Worm (Caenorhabditis elegans) whole organism, young adult: ENCODE measurements around the gene K10H10.9.

ENCODE experiments used
- B0035.1 ChIP-seq: sonication (generic microtip); optimal IDR thresholded peaks from 2 replicates; lab custom pipeline; 2016; ENCODE audit warnings: missing genetic modification characterization, mild to moderate bottlenecking, missing compliant biosample characterization, missing genotype, missing genetic modification reagents
- C06A6.2 ChIP-seq: fragments of 200-800 bp; sonication (Bioruptor generic); conservative IDR thresholded peaks from 2 replicates; pipeline ENCODE4 v1.3.6; 2022; ENCODE audit warnings: missing genetic modification characterization, missing compliant biosample characterization
- C17E4.6 ChIP-seq: fragments of 200-800 bp; sonication (Bioruptor generic); IDR thresholded peaks from 2 replicates; pipeline ENCODE4 v1.3.6; 2022; ENCODE audit warnings: missing genetic modification reagents, missing genetic modification characterization, missing compliant biosample characterization
- F23B12.7 ChIP-seq: sonication (generic microtip); optimal IDR thresholded peaks from 2 replicates; lab custom pipeline; 2017; ENCODE audit warnings: missing genetic modification characterization, mild to moderate bottlenecking, missing compliant biosample characterization, antibody characterized with exemption, moderate library complexity; ENCODE audit not compliant: insufficient read depth
- F39B2.1 ChIP-seq: fragments of 200-800 bp; sonication (Bioruptor generic); IDR thresholded peaks from 2 replicates; pipeline ENCODE4 v1.3.6; 2022; ENCODE audit warnings: missing genetic modification reagents, missing genetic modification characterization, missing compliant biosample characterization
- F55B11.4 ChIP-seq: sonication (generic microtip); optimal IDR thresholded peaks from 2 replicates; lab custom pipeline; 2016; ENCODE audit warnings: missing compliant biosample characterization, missing genetic modification characterization, borderline replicate concordance; ENCODE audit not compliant: insufficient read depth
- K11D2.4 ChIP-seq: fragments of 200-800 bp; sonication (Bioruptor generic); IDR thresholded peaks from 2 replicates; pipeline ENCODE4 v1.3.6; 2022; ENCODE audit warnings: missing genetic modification reagents, missing genetic modification characterization, missing compliant biosample characterization
- K12H6.12 ChIP-seq: fragments of 200-800 bp; sonication (Bioruptor generic); optimal IDR thresholded peaks from 2 replicates; lab custom pipeline; 2018; ENCODE audit warnings: mild to moderate bottlenecking, missing genetic modification characterization, missing compliant biosample characterization
- T26A5.8 ChIP-seq: sonication (generic microtip); optimal IDR thresholded peaks from 2 replicates; lab custom pipeline; 2016; ENCODE audit warnings: missing genetic modification characterization, missing compliant biosample characterization
- Y79H2A.3 ChIP-seq: fragments of 200-800 bp; sonication (Bioruptor generic); conservative IDR thresholded peaks from 2 replicates; pipeline ENCODE4 v1.3.6; 2022; ENCODE audit warnings: missing genetic modification reagents, missing genetic modification characterization, missing compliant biosample characterization
- atf-7 ChIP-seq: sonication (generic microtip); optimal IDR thresholded peaks from 2 replicates; lab custom pipeline; 2017; ENCODE audit warnings: mild to moderate bottlenecking, missing genetic modification characterization, missing compliant biosample characterization
- athp-1 ChIP-seq: sonication (generic microtip); optimal IDR thresholded peaks from 2 replicates; lab custom pipeline; 2017; ENCODE audit warnings: mild to moderate bottlenecking, missing genetic modification characterization, missing compliant biosample characterization
- attf-6 ChIP-seq: fragments of 200-800 bp; sonication (Bioruptor generic); IDR thresholded peaks from 2 replicates; pipeline ENCODE4 v1.3.6; 2022; ENCODE audit warnings: missing genetic modification reagents, missing genetic modification characterization, missing compliant biosample characterization
- bed-2 ChIP-seq: fragments of 200-800 bp; sonication (Bioruptor generic); IDR thresholded peaks from 2 replicates; pipeline ENCODE4 v1.3.6; 2022; ENCODE audit warnings: missing genetic modification reagents, missing genetic modification characterization, missing compliant biosample characterization
- cebp-1 ChIP-seq, 2 experiments: fragments of 200-800 bp in 1 of 2; sonication (Bioruptor generic) in 1 of 2; sonication (generic microtip) in 1 of 2; IDR thresholded peaks in 1 of 2; optimal IDR thresholded peaks in 1 of 2; 2 replicates each; pipeline versions ENCODE4 v1.3.6 to Lab custom; 2017 to 2022; ENCODE audit warnings: missing compliant biosample characterization in 2 of 2, missing genetic modification characterization in 2 of 2, mild to moderate bottlenecking in 1 of 2, missing genetic modification reagents in 1 of 2, moderate library complexity in 1 of 2
- ceh-40 ChIP-seq: fragments of 200-800 bp; sonication (Bioruptor generic); IDR thresholded peaks from 2 replicates; pipeline ENCODE4 v1.3.6; 2022; ENCODE audit warnings: missing genetic modification characterization, missing compliant biosample characterization
- ceh-58 ChIP-seq: fragments of 200-800 bp; sonication (Bioruptor generic); IDR thresholded peaks from 2 replicates; pipeline ENCODE4 v1.3.6; 2022; ENCODE audit warnings: missing genetic modification characterization, missing compliant biosample characterization
- ceh-91 ChIP-seq: fragments of 200-800 bp; sonication (Bioruptor generic); IDR thresholded peaks from 2 replicates; pipeline ENCODE4 v1.3.6; 2022; ENCODE audit warnings: missing genetic modification reagents, missing genetic modification characterization, missing compliant biosample characterization
- die-1 ChIP-seq: sonication (generic microtip); optimal IDR thresholded peaks from 2 replicates; lab custom pipeline; 2016; ENCODE audit warnings: missing genotype, mild to moderate bottlenecking, missing genetic modification characterization, missing compliant biosample characterization
- egl-18 ChIP-seq: fragments of 200-800 bp; sonication (Bioruptor generic); IDR thresholded peaks from 2 replicates; pipeline ENCODE4 v1.3.6; 2022; ENCODE audit warnings: missing genetic modification reagents, missing genetic modification characterization, missing compliant biosample characterization
- egrh-3 ChIP-seq: fragments of 200-800 bp; sonication (Bioruptor generic); IDR thresholded peaks from 2 replicates; pipeline ENCODE4 v1.3.6; 2022; ENCODE audit warnings: missing genetic modification reagents, missing genetic modification characterization, missing compliant biosample characterization
- ekl-4 ChIP-seq: fragments of 200-800 bp; sonication (Bioruptor generic); IDR thresholded peaks from 2 replicates; pipeline ENCODE4 v1.3.6; 2022; ENCODE audit warnings: missing genetic modification reagents, missing genetic modification characterization, missing compliant biosample characterization
- ets-4 ChIP-seq: fragments of 200-800 bp; sonication (Bioruptor generic); optimal IDR thresholded peaks from 2 replicates; lab custom pipeline; 2018; ENCODE audit warnings: mild to moderate bottlenecking, missing genetic modification characterization, missing compliant biosample characterization
- fkh-3 ChIP-seq: sonication (generic microtip); optimal IDR thresholded peaks from 2 replicates; lab custom pipeline; 2016; ENCODE audit warnings: mild to moderate bottlenecking, missing genetic modification characterization, missing compliant biosample characterization
- gei-17 ChIP-seq: fragments of 200-800 bp; sonication (Bioruptor generic); optimal IDR thresholded peaks from 2 replicates; lab custom pipeline; 2018; ENCODE audit warnings: mild to moderate bottlenecking, missing genetic modification characterization, missing compliant biosample characterization
- him-1 ChIP-seq: sonication (generic microtip); optimal IDR thresholded peaks from 2 replicates; lab custom pipeline; 2016; ENCODE audit warnings: missing genotype, missing genetic modification reagents, missing genetic modification characterization, missing compliant biosample characterization
- hrde-1 ChIP-seq: sonication (generic microtip); optimal IDR thresholded peaks from 2 replicates; lab custom pipeline; 2016; ENCODE audit warnings: missing genetic modification characterization, mild to moderate bottlenecking, missing compliant biosample characterization, moderate library complexity, missing genotype, missing genetic modification reagents, borderline replicate concordance
- let-526 ChIP-seq: fragments of 200-800 bp; sonication (Bioruptor generic); IDR thresholded peaks from 2 replicates; pipeline ENCODE4 v1.3.6; 2022; ENCODE audit warnings: missing genetic modification reagents, missing genetic modification characterization, missing compliant biosample characterization
- let-607 ChIP-seq, 2 experiments: fragments of 200-800 bp in 1 of 2; sonication (Bioruptor generic) in 1 of 2; sonication (generic microtip) in 1 of 2; optimal IDR thresholded peaks; 2 replicates each; lab custom pipeline; 2016 to 2018; ENCODE audit warnings: mild to moderate bottlenecking in 2 of 2, missing compliant biosample characterization in 2 of 2, missing genetic modification characterization in 2 of 2, moderate library complexity in 2 of 2, missing genotype in 1 of 2
- lin-35 ChIP-seq, 3 experiments: fragments of 150-350 bp in 2 of 3; sonication (generic microtip) in 1 of 3; optimal IDR thresholded peaks; 2 replicates each; lab custom pipeline; 2014 to 2018; ENCODE audit warnings: missing biosample characterization in 3 of 3, missing genetic modification characterization in 3 of 3, missing genetic modification reagents in 3 of 3
- lir-1 ChIP-seq: fragments of 200-800 bp; sonication (Bioruptor generic); conservative IDR thresholded peaks from 2 replicates; pipeline ENCODE4 v1.3.6; 2022; ENCODE audit warnings: missing genetic modification reagents, missing genetic modification characterization, missing compliant biosample characterization
- madf-6 ChIP-seq: fragments of 200-800 bp; sonication (Bioruptor generic); IDR thresholded peaks from 2 replicates; pipeline ENCODE4 v1.3.6; 2022; ENCODE audit warnings: missing genetic modification reagents, missing genetic modification characterization, missing compliant biosample characterization
- madf-8 ChIP-seq: fragments of 200-800 bp; sonication (Bioruptor generic); conservative IDR thresholded peaks from 2 replicates; pipeline ENCODE4 v1.3.6; 2022; ENCODE audit warnings: missing genetic modification reagents, missing genetic modification characterization, missing compliant biosample characterization
- mcd-1 ChIP-seq: fragments of 200-800 bp; sonication (Bioruptor generic); IDR thresholded peaks from 2 replicates; pipeline ENCODE4 v1.3.6; 2022; ENCODE audit warnings: missing genetic modification reagents, missing genetic modification characterization, missing compliant biosample characterization
- mxl-1 ChIP-seq: sonication (generic microtip); optimal IDR thresholded peaks from 2 replicates; lab custom pipeline; 2016; ENCODE audit warnings: missing genetic modification characterization, missing compliant biosample characterization
- nfya-1 ChIP-seq: sonication (generic microtip); optimal IDR thresholded peaks from 2 replicates; lab custom pipeline; 2017; ENCODE audit warnings: antibody characterized with exemption, missing compliant biosample characterization, missing genetic modification characterization, borderline replicate concordance; ENCODE audit not compliant: insufficient read depth
- nfya-2 ChIP-seq: fragments of 200-800 bp; sonication (Bioruptor generic); IDR thresholded peaks from 2 replicates; pipeline ENCODE4 v1.3.6; 2022; ENCODE audit warnings: missing genetic modification reagents, missing genetic modification characterization, missing compliant biosample characterization
- nhr-27 ChIP-seq: fragments of 200-800 bp; sonication (Bioruptor generic); optimal IDR thresholded peaks from 2 replicates; lab custom pipeline; 2018; ENCODE audit warnings: mild to moderate bottlenecking, missing genetic modification characterization, moderate library complexity, missing compliant biosample characterization
- nhr-90 ChIP-seq: sonication (generic microtip); optimal IDR thresholded peaks from 2 replicates; lab custom pipeline; 2016; ENCODE audit warnings: missing genotype, mild to moderate bottlenecking, missing genetic modification characterization, missing compliant biosample characterization
- pbrm-1 ChIP-seq: fragments of 200-800 bp; sonication (Bioruptor generic); IDR thresholded peaks from 2 replicates; pipeline ENCODE4 v1.3.6; 2022; ENCODE audit warnings: missing genetic modification reagents, missing genetic modification characterization, missing compliant biosample characterization
- pha-4 ChIP-seq: fragments of 150-350 bp; sonication (generic microtip); optimal IDR thresholded peaks from 2 replicates; lab custom pipeline; 2014; ENCODE audit warnings: missing biosample characterization, missing genetic modification reagents, missing genetic modification characterization
- sdz-38 ChIP-seq: sonication (generic microtip); optimal IDR thresholded peaks from 2 replicates; lab custom pipeline; 2016; ENCODE audit warnings: missing genotype, missing genetic modification characterization, missing compliant biosample characterization
- snpc-1.1 ChIP-seq: sonication (generic microtip); optimal IDR thresholded peaks from 2 replicates; lab custom pipeline; 2017; ENCODE audit warnings: missing genetic modification characterization, mild to moderate bottlenecking, missing compliant biosample characterization, antibody characterized with exemption, moderate library complexity, missing genotype, missing genetic modification reagents; ENCODE audit not compliant: insufficient read depth
- snpc-1.3 ChIP-seq: sonication (generic microtip); optimal IDR thresholded peaks from 2 replicates; lab custom pipeline; 2017; ENCODE audit warnings: missing genetic modification characterization, mild to moderate bottlenecking, missing compliant biosample characterization, antibody characterized with exemption, moderate library complexity, missing genotype, missing genetic modification reagents; ENCODE audit not compliant: insufficient read depth
- ztf-26 ChIP-seq: sonication (generic microtip); optimal IDR thresholded peaks from 2 replicates; lab custom pipeline; 2017; ENCODE audit warnings: missing genetic modification characterization, missing compliant biosample characterization
- ztf-6 ChIP-seq: fragments of 200-800 bp; sonication (Bioruptor generic); IDR thresholded peaks from 2 replicates; pipeline ENCODE4 v1.3.6; 2022; ENCODE audit warnings: missing genetic modification reagents, missing genetic modification characterization, missing compliant biosample characterization

Gene K10H10.9

ce11 chrII:14496809-14497208 is 18.1 kb downstream of the K10H10.9 start (continued):
- TF ChIP-seq hrde-1 (peak; percentile 80), B0035.1 (tag; lab: Kevin White, UChicago) (peak; percentile 59), sdz-38 (tag; lab: Kevin White, UChicago) (peak; percentile 8), snpc-1.3 (tag; lab: Kevin White, UChicago) (peak; percentile 92), snpc-1.1 (tag; lab: Kevin White, UChicago) (peak; percentile 86), pha-4 (tag; lab: Kevin White, UChicago) (no peak), F39B2.1 (GFP tag; lab: Robert Waterston, UW) (no peak), mcd-1 (peak; percentile 71), F55B11.4 (peak; percentile 48), gei-17 (GFP tag; lab: Kevin White, UChicago) (peak; percentile 59), nfya-1 (no peak), ceh-91 (peak; percentile 23; the same call in 1 of the 2 replicates), mxl-1 (tag; lab: Kevin White, UChicago) (peak; percentile 95), C17E4.6 (GFP tag; lab: Robert Waterston, UW) (0 out of 2 replicates have a peak, but pooled peaks have one; percentile 69), ztf-6 (peak; percentile 77; the same call in 1 of the 2 replicates), ets-4 (GFP tag; lab: Kevin White, UChicago) (peak; percentile 64), T26A5.8 (tag; lab: Kevin White, UChicago) (peak; percentile 16), pbrm-1 (GFP tag; lab: Robert Waterston, UW) (peak; percentile 72; the same call in 1 of the 2 replicates), athp-1 (tag; lab: Kevin White, UChicago) (peak; percentile 77), let-607 (tag; optimal IDR thresholded peaks at IDR 0.05; lab: Kevin White, UChicago) (peak; percentile 63 to 65), nhr-90 (tag; lab: Kevin White, UChicago) (peak; percentile 97), ztf-26 (tag; lab: Kevin White, UChicago) (peak; percentile 91), attf-6 (GFP tag; lab: Robert Waterston, UW) (0 out of 2 replicates have a peak, but pooled peaks have one; percentile 66), lir-1 (GFP tag; lab: Robert Waterston, UW) (peak; percentile 67), egrh-3 (GFP tag; lab: Robert Waterston, UW) (peak; percentile 58; the same call in 1 of the 2 replicates), madf-8 (GFP tag; lab: Robert Waterston, UW) (peak; percentile 36; the same call in 1 of the 2 replicates), bed-2 (GFP tag; lab: Robert Waterston, UW) (peak; percentile 61; the same call in 1 of the 2 replicates), die-1 (tag; lab: Kevin White, UChicago) (peak; percentile 96), egl-18 (GFP tag; lab: Robert Waterston, UW) (no peak), C06A6.2 (GFP tag; lab: Robert Waterston, UW) (peak; percentile 66), nhr-27 (tag; lab: Kevin White, UChicago) (no peak), ceh-40 (GFP tag; lab: Robert Waterston, UW) (peak; percentile 85), lin-35 (GFP tag; optimal IDR thresholded peaks at IDR 0.05; lab: Kevin White, UChicago) (peak in 1 of 3 experiments; percentile 79), cebp-1 (GFP tag; IDR thresholded peaks at IDR 0.05; lab: Robert Waterston, UW) (peak; percentile 47; the same call in 1 of the 2 replicates), cebp-1 (tag; optimal IDR thresholded peaks at IDR 0.05; lab: Kevin White, UChicago) (peak; percentile 85), madf-6 (peak; percentile 78), ceh-58 (GFP tag; lab: Robert Waterston, UW) (0 out of 2 replicates have a peak, but pooled peaks have one; percentile 75), K12H6.12 (peak; percentile 87), ekl-4 (GFP tag; lab: Robert Waterston, UW) (peak; percentile 89), let-526 (GFP tag; lab: Robert Waterston, UW) (peak; percentile 55; the same call in 1 of the 2 replicates), K11D2.4 (GFP tag; lab: Robert Waterston, UW) (peak; percentile 83), fkh-3 (tag; lab: Kevin White, UChicago) (peak; percentile 94), nfya-2 (no peak), Y79H2A.3 (GFP tag; lab: Robert Waterston, UW) (no peak; the same call in 1 of the 2 replicates), him-1 (tag; lab: Kevin White, UChicago) (peak; percentile 95), F23B12.7 (tag; lab: Kevin White, UChicago) (peak; percentile 96), atf-7 (tag; lab: Kevin White, UChicago) (peak; percentile 86)
